Worm (Caenorhabditis elegans) whole organism, L4 larva: Measurements from ENCODE around the gene W01C8.5.

Experiments used
- F10B5.3 ChIP-seq: sonication (generic microtip); optimal IDR thresholded peaks from 2 replicates; lab custom pipeline; 2016; ENCODE audit warnings: mild to moderate bottlenecking, missing genetic modification characterization, missing compliant biosample characterization
- F26F4.8 ChIP-seq: fragments of 200-800 bp; sonication (Bioruptor generic); conservative IDR thresholded peaks from 2 replicates; pipeline ENCODE4 v1.3.6; 2022; ENCODE audit warnings: missing genetic modification characterization, missing compliant biosample characterization
- F37D6.2 ChIP-seq: sonication (generic microtip); optimal IDR thresholded peaks from 2 replicates; lab custom pipeline; 2016; ENCODE audit warnings: mild to moderate bottlenecking, missing genetic modification characterization, missing compliant biosample characterization
- F44E2.7 ChIP-seq: fragments of 200-800 bp; sonication (Bioruptor generic); IDR thresholded peaks from 2 replicates; pipeline ENCODE4 v2.1.2; 2022; ENCODE audit warnings: missing genetic modification characterization, missing compliant biosample characterization
- R02D3.7 ChIP-seq: fragments of 150-350 bp; sonication (generic microtip); optimal IDR thresholded peaks from 3 replicates; lab custom pipeline; 2014; ENCODE audit warnings: missing biosample characterization, missing genetic modification characterization
- Y75B8A.6 ChIP-seq: fragments of 200-800 bp; sonication (Bioruptor generic); IDR thresholded peaks from 2 replicates; pipeline ENCODE4 v1.3.6; 2022; ENCODE audit warnings: missing genetic modification reagents, missing genetic modification characterization, missing compliant biosample characterization
- aha-1 ChIP-seq: fragments of 150-350 bp; peaks from one replicate; lab custom pipeline; 2014; ENCODE audit warnings: missing biosample characterization, missing genetic modification characterization
- attf-4 ChIP-seq: sonication (generic microtip); optimal IDR thresholded peaks from 3 replicates; lab custom pipeline; 2017; ENCODE audit warnings: missing biosample characterization, missing genetic modification characterization
- ceh-20 ChIP-seq: fragments of 200-800 bp; sonication (Bioruptor generic); IDR thresholded peaks from 2 replicates; pipeline ENCODE4 v1.3.6; 2022; ENCODE audit warnings: missing genetic modification reagents, missing genetic modification characterization, missing compliant biosample characterization
- ctbp-1 ChIP-seq: fragments of 200-800 bp; sonication (Bioruptor generic); IDR thresholded peaks from 2 replicates; pipeline ENCODE4 v1.3.6; 2022; ENCODE audit warnings: missing genetic modification reagents, missing genetic modification characterization, missing compliant biosample characterization
- daf-8 ChIP-seq: fragments of 200-800 bp; sonication (Bioruptor generic); IDR thresholded peaks from 2 replicates; pipeline ENCODE4 v1.3.6; 2022; ENCODE audit warnings: missing genetic modification characterization, missing compliant biosample characterization
- dmd-6 ChIP-seq: fragments of 200-800 bp; sonication (Bioruptor generic); IDR thresholded peaks from 2 replicates; pipeline ENCODE4 v1.3.6; 2022; ENCODE audit warnings: missing genetic modification reagents, missing genetic modification characterization, missing compliant biosample characterization
- dmd-8 ChIP-seq: fragments of 200-800 bp; sonication (Bioruptor generic); IDR thresholded peaks from 2 replicates; pipeline ENCODE4 v1.3.6; 2022; ENCODE audit warnings: missing genetic modification characterization, missing compliant biosample characterization
- duxl-1 ChIP-seq: sonication (generic microtip); optimal IDR thresholded peaks from 2 replicates; lab custom pipeline; 2016; ENCODE audit warnings: mild to moderate bottlenecking, missing genetic modification characterization, moderate library complexity, missing compliant biosample characterization; ENCODE audit not compliant: poor library complexity
- dve-1 ChIP-seq: sonication (generic microtip); optimal IDR thresholded peaks from 2 replicates; lab custom pipeline; 2017; ENCODE audit warnings: antibody characterized with exemption, mild to moderate bottlenecking, missing genetic modification characterization, missing compliant biosample characterization; ENCODE audit not compliant: insufficient read depth
- hif-1 ChIP-seq, 2 experiments: sonication (generic microtip); optimal IDR thresholded peaks; 2 replicates each; lab custom pipeline; 2016 to 2017; ENCODE audit warnings: missing compliant biosample characterization in 2 of 2, missing genetic modification characterization in 2 of 2, missing genetic modification reagents in 2 of 2, missing genotype in 2 of 2, mild to moderate bottlenecking in 1 of 2
- hlh-11 ChIP-seq: fragments of 200-800 bp; sonication (Bioruptor generic); optimal IDR thresholded peaks from 2 replicates; lab custom pipeline; 2018; ENCODE audit warnings: mild to moderate bottlenecking, missing genetic modification characterization, missing compliant biosample characterization
- hlh-30 ChIP-seq: sonication (generic microtip); optimal IDR thresholded peaks from 2 replicates; lab custom pipeline; 2017; ENCODE audit warnings: antibody characterized with exemption, mild to moderate bottlenecking, missing genetic modification characterization, missing compliant biosample characterization; ENCODE audit not compliant: insufficient read depth
- lim-7 ChIP-seq: fragments of 200-800 bp; sonication (Bioruptor generic); IDR thresholded peaks from 2 replicates; pipeline ENCODE4 v1.3.6; 2022; ENCODE audit warnings: missing genetic modification characterization, missing compliant biosample characterization
- lin-15B ChIP-seq: fragments of 150-350 bp; sonication (generic microtip); optimal IDR thresholded peaks from 3 replicates; lab custom pipeline; 2014; ENCODE audit warnings: missing biosample characterization, missing genetic modification characterization
- lsy-2 ChIP-seq, 2 experiments: fragments of 150-350 bp in 1 of 2; sonication (generic microtip) in 1 of 2; optimal IDR thresholded peaks; 2 replicates each; lab custom pipeline; 2014 to 2017; ENCODE audit warnings: missing biosample characterization in 2 of 2, missing genetic modification characterization in 2 of 2
- mdl-1 ChIP-seq, 2 experiments: fragments of 150-350 bp in 1 of 2; sonication (generic microtip) in 1 of 2; optimal IDR thresholded peaks; 2 replicates each; lab custom pipeline; 2014 to 2017; ENCODE audit warnings: missing biosample characterization in 2 of 2, missing genetic modification characterization in 2 of 2
- mdt-29 ChIP-seq: fragments of 200-800 bp; sonication (Bioruptor generic); IDR thresholded peaks from 2 replicates; pipeline ENCODE4 v1.3.6; 2022; ENCODE audit warnings: missing genetic modification reagents, missing genetic modification characterization, missing compliant biosample characterization
- mep-1 ChIP-seq: fragments of 150-350 bp; sonication (generic microtip); optimal IDR thresholded peaks from 3 replicates; lab custom pipeline; 2014; ENCODE audit warnings: missing biosample characterization, missing genetic modification characterization
- mes-2 ChIP-seq: sonication (generic microtip); optimal IDR thresholded peaks from 2 replicates; lab custom pipeline; 2016; ENCODE audit warnings: missing genotype, mild to moderate bottlenecking, missing genetic modification characterization, missing compliant biosample characterization; ENCODE audit not compliant: poor library complexity, severe bottlenecking
- mxl-3 ChIP-seq: fragments of 200-800 bp; sonication (Bioruptor generic); optimal IDR thresholded peaks from 2 replicates; lab custom pipeline; 2018; ENCODE audit warnings: mild to moderate bottlenecking, missing genetic modification characterization, missing compliant biosample characterization
- nhr-10 ChIP-seq: fragments of 150-350 bp; optimal IDR thresholded peaks from 2 replicates; lab custom pipeline; 2014; ENCODE audit warnings: missing biosample characterization, missing genetic modification characterization
- nhr-11 ChIP-seq: fragments of 150-350 bp; optimal IDR thresholded peaks from 2 replicates; lab custom pipeline; 2014; ENCODE audit warnings: missing biosample characterization, missing genetic modification characterization
- nhr-111 ChIP-seq: fragments of 200-800 bp; sonication (Bioruptor generic); optimal IDR thresholded peaks from 2 replicates; lab custom pipeline; 2018; ENCODE audit warnings: mild to moderate bottlenecking, missing genetic modification characterization, missing compliant biosample characterization
- nhr-25 ChIP-seq: sonication (generic microtip); optimal IDR thresholded peaks from 2 replicates; lab custom pipeline; 2017; ENCODE audit warnings: missing genetic modification characterization, mild to moderate bottlenecking, missing compliant biosample characterization, antibody characterized with exemption, moderate library complexity, borderline replicate concordance; ENCODE audit not compliant: insufficient read depth
- nhr-28 ChIP-seq: fragments of 150-350 bp; optimal IDR thresholded peaks from 2 replicates; lab custom pipeline; 2014; ENCODE audit warnings: missing biosample characterization, missing genetic modification characterization
- nhr-41 ChIP-seq: fragments of 200-800 bp; sonication (Bioruptor generic); IDR thresholded peaks from 2 replicates; pipeline ENCODE4 v1.3.6; 2022; ENCODE audit warnings: missing genetic modification reagents, missing genetic modification characterization, missing compliant biosample characterization
- nhr-42 ChIP-seq: fragments of 200-800 bp; sonication (Bioruptor generic); IDR thresholded peaks from 2 replicates; pipeline ENCODE4 v1.3.6; 2022; ENCODE audit warnings: missing genetic modification characterization, missing compliant biosample characterization
- nhr-48 ChIP-seq: sonication (generic microtip); optimal IDR thresholded peaks from 2 replicates; lab custom pipeline; 2016; ENCODE audit warnings: mild to moderate bottlenecking, missing genetic modification characterization, missing compliant biosample characterization
- pha-4 ChIP-seq, 2 experiments: fragments of 150-350 bp in 1 of 2; fragments of 200-800 bp in 1 of 2; sonication (Bioruptor generic) in 1 of 2; IDR thresholded peaks in 1 of 2; optimal IDR thresholded peaks in 1 of 2; 2 replicates each; pipeline versions ENCODE4 v1.3.6 to Lab custom; 2014 to 2022; ENCODE audit warnings: missing genetic modification characterization in 2 of 2, missing genetic modification reagents in 2 of 2, missing biosample characterization in 1 of 2, missing compliant biosample characterization in 1 of 2
- rbr-2 ChIP-seq: sonication (generic microtip); optimal IDR thresholded peaks from 2 replicates; lab custom pipeline; 2016; ENCODE audit warnings: missing genotype, missing genetic modification characterization, missing compliant biosample characterization
- saeg-2 ChIP-seq: fragments of 200-800 bp; sonication (Bioruptor generic); IDR thresholded peaks from 2 replicates; pipeline ENCODE4 v1.3.6; 2022; ENCODE audit warnings: missing genetic modification reagents, missing genetic modification characterization, missing compliant biosample characterization
- set-16 ChIP-seq: fragments of 200-800 bp; sonication (Bioruptor generic); IDR thresholded peaks from 2 replicates; pipeline ENCODE4 v1.3.6; 2022; ENCODE audit warnings: missing genetic modification reagents, missing genetic modification characterization, missing compliant biosample characterization
- skn-1 ChIP-seq: fragments of 150-350 bp; optimal IDR thresholded peaks from 2 replicates; lab custom pipeline; 2014; ENCODE audit warnings: missing biosample characterization, missing genetic modification characterization
- snpc-1.2 ChIP-seq: fragments of 200-800 bp; sonication (Bioruptor generic); IDR thresholded peaks from 2 replicates; pipeline ENCODE4 v1.3.6; 2022; ENCODE audit warnings: missing genetic modification reagents, missing genetic modification characterization, missing compliant biosample characterization
- snpc-4 ChIP-seq: fragments of 150-350 bp; optimal IDR thresholded peaks from 2 replicates; lab custom pipeline; 2014; ENCODE audit warnings: missing biosample characterization, missing genetic modification characterization
- spr-1 ChIP-seq: sonication (generic microtip); optimal IDR thresholded peaks from 2 replicates; lab custom pipeline; 2016; ENCODE audit warnings: mild to moderate bottlenecking, missing genetic modification characterization, missing compliant biosample characterization
- spr-3 ChIP-seq: fragments of 200-800 bp; sonication (Bioruptor generic); optimal IDR thresholded peaks from 2 replicates; lab custom pipeline; 2018; ENCODE audit warnings: mild to moderate bottlenecking, missing genetic modification characterization, missing compliant biosample characterization
- tra-1 ChIP-seq: fragments of 200-800 bp; sonication (Bioruptor generic); IDR thresholded peaks from 2 replicates; pipeline ENCODE4 v1.3.6; 2022; ENCODE audit warnings: missing genetic modification reagents, missing genetic modification characterization, missing compliant biosample characterization
- unc-62 ChIP-seq, 3 experiments: fragments of 150-350 bp in 1 of 3; sonication (generic microtip); optimal IDR thresholded peaks in 2 of 3; peaks in 1 of 3; 1 replicate in 1 of 3; 2 replicates in 2 of 3; lab custom pipeline; 2014 to 2017; ENCODE audit warnings: missing biosample characterization in 3 of 3, missing genetic modification characterization in 3 of 3, missing genetic modification reagents in 3 of 3, missing genotype in 1 of 3
- vab-7 ChIP-seq: fragments of 200-800 bp; sonication (Bioruptor generic); IDR thresholded peaks from 2 replicates; pipeline ENCODE4 v1.3.6; 2022; ENCODE audit warnings: missing genetic modification reagents, missing genetic modification characterization, missing compliant biosample characterization
- zag-1 ChIP-seq: fragments of 150-350 bp; optimal IDR thresholded peaks from 2 replicates; lab custom pipeline; 2014; ENCODE audit warnings: missing biosample characterization, missing genetic modification characterization
- zfp-2 ChIP-seq: sonication (generic microtip); optimal IDR thresholded peaks from 2 replicates; lab custom pipeline; 2016; ENCODE audit warnings: mild to moderate bottlenecking, missing genetic modification characterization, missing compliant biosample characterization
- zip-2 ChIP-seq: fragments of 150-350 bp; optimal IDR thresholded peaks from 2 replicates; lab custom pipeline; 2014; ENCODE audit warnings: missing biosample characterization, missing genetic modification characterization

Gene W01C8.5

ce11 chrX:5728956-5729467 lies 31.9 kb upstream of the W01C8.5 start:
- TF ChIP-seq snpc-4 (no peak), skn-1 (tag; lab: Kevin White, UChicago) (no peak), mdt-29 (GFP tag; lab: Robert Waterston, UW) (no peak), mep-1 (tag; lab: Kevin White, UChicago) (peak; percentile 87), duxl-1 (tag; lab: Kevin White, UChicago) (no peak), dmd-8 (no peak), F10B5.3 (tag; lab: Kevin White, UChicago) (no peak), attf-4 (tag; lab: Kevin White, UChicago) (no peak), vab-7 (GFP tag; lab: Robert Waterston, UW) (peak; percentile 51), zfp-2 (peak; percentile 13), zip-2 (tag; lab: Kevin White, UChicago) (no peak), R02D3.7 (tag; lab: Kevin White, UChicago) (no peak), nhr-25 (no peak), nhr-28 (no peak), mes-2 (tag; lab: Kevin White, UChicago) (no peak), mxl-3 (GFP tag; lab: Kevin White, UChicago) (peak; percentile 28), snpc-1.2 (GFP tag; lab: Robert Waterston, UW) (no peak), F44E2.7 (GFP tag; lab: Robert Waterston, UW) (no peak), daf-8 (GFP tag; lab: Robert Waterston, UW) (no peak), F37D6.2 (peak; percentile 76), tra-1 (GFP tag; lab: Robert Waterston, UW) (no peak), F26F4.8 (GFP tag; lab: Robert Waterston, UW) (no peak), hlh-11 (tag; lab: Kevin White, UChicago) (peak; percentile 15), lin-15B (tag; lab: Kevin White, UChicago) (no peak), rbr-2 (peak; percentile 86), unc-62 (GFP tag; optimal IDR thresholded peaks at IDR 0.05 in 1 of 2; lab: Kevin White, UChicago) (peak in 1 of 2 experiments; percentile 94), unc-62 (tag; optimal IDR thresholded peaks at IDR 0.05; lab: Kevin White, UChicago) (no peak), ctbp-1 (GFP tag; lab: Robert Waterston, UW) (peak; percentile 83), hif-1 (tag; optimal IDR thresholded peaks at IDR 0.05; lab: Kevin White, UChicago) (peak in 1 of 2 experiments; percentile 56), spr-1 (tag; lab: Kevin White, UChicago) (peak; percentile 2), nhr-10 (tag; lab: Kevin White, UChicago) (no peak), aha-1 (tag; lab: Kevin White, UChicago) (peak; percentile 98), dve-1 (tag; lab: Kevin White, UChicago) (peak; percentile 9), mdl-1 (tag; optimal IDR thresholded peaks at IDR 0.05; lab: Kevin White, UChicago) (peak in 1 of 2 experiments; percentile 80), nhr-11 (tag; lab: Kevin White, UChicago) (peak; percentile 68), zag-1 (tag; lab: Kevin White, UChicago) (peak; percentile 13), lim-7 (GFP tag; lab: Robert Waterston, UW) (no peak), pha-4 (GFP tag; IDR thresholded peaks at IDR 0.05; lab: Robert Waterston, UW) (no peak; the same call in 1 of the 2 replicates), pha-4 (tag; optimal IDR thresholded peaks at IDR 0.05; lab: Kevin White, UChicago) (no peak), ceh-20 (peak; percentile 51; the same call in 1 of the 2 replicates), set-16 (GFP tag; lab: Robert Waterston, UW) (peak; percentile 81), saeg-2 (GFP tag; lab: Robert Waterston, UW) (no peak), nhr-111 (no peak), hlh-30 (tag; lab: Kevin White, UChicago) (peak; percentile 28), lsy-2 (tag; optimal IDR thresholded peaks at IDR 0.05; lab: Kevin White, UChicago) (peak; percentile 38 to 56), Y75B8A.6 (GFP tag; lab: Robert Waterston, UW) (no peak), nhr-41 (no peak), nhr-48 (tag; lab: Kevin White, UChicago) (peak; percentile 42), nhr-42 (GFP tag; lab: Robert Waterston, UW) (no peak), dmd-6 (GFP tag; lab: Robert Waterston, UW) (peak; percentile 39), spr-3 (no peak)
